Fruit fly (Drosophila melanogaster) whole organism, embryonic: ENCODE measurements around the gene RpS3.

Source experiments
- Asciz ChIP-seq: fragments of 200-800 bp; sonication (Bioruptor generic); optimal IDR thresholded peaks from 2 replicates; lab custom pipeline; 2017; ENCODE audit warnings: missing biosample characterization, mild to moderate bottlenecking, missing genetic modification characterization, missing genetic modification reagents
- Awh ChIP-seq: fragments of 200-800 bp; sonication (Bioruptor generic); IDR thresholded peaks from 2 replicates; pipeline ENCODE4, ENCODE4 v1.3.6; 2022; ENCODE audit warnings: missing biosample characterization, missing genetic modification characterization
- CG10462 ChIP-seq: fragments of 200-800 bp; sonication (Bioruptor generic); optimal IDR thresholded peaks from 2 replicates; lab custom pipeline; 2016; ENCODE audit warnings: missing biosample characterization, missing genetic modification characterization
- CG11093 ChIP-seq: fragments of 200-800 bp; sonication (Bioruptor generic); IDR thresholded peaks from 3 replicates; pipeline ENCODE4 v1.3.6; 2022; ENCODE audit warnings: missing biosample characterization, missing genetic modification characterization
- CG11504 ChIP-seq: fragments of 200-800 bp; sonication (Bioruptor generic); optimal IDR thresholded peaks from 3 replicates; lab custom pipeline; 2019; ENCODE audit warnings: missing biosample characterization, mild to moderate bottlenecking, missing genetic modification characterization, moderate library complexity
- CG12769 ChIP-seq: fragments of 200-800 bp; sonication (Bioruptor generic); optimal IDR thresholded peaks from 2 replicates; lab custom pipeline; 2019; ENCODE audit warnings: missing biosample characterization, mild to moderate bottlenecking, missing genetic modification characterization, moderate library complexity
- CG13123 ChIP-seq: fragments of 200-800 bp; sonication (Bioruptor generic); optimal IDR thresholded peaks from 2 replicates; lab custom pipeline; 2016; ENCODE audit warnings: missing biosample characterization, missing genetic modification characterization
- CG13424 ChIP-seq: fragments of 200-800 bp; sonication (Bioruptor generic); optimal IDR thresholded peaks from 2 replicates; lab custom pipeline; 2019; ENCODE audit warnings: missing biosample characterization, mild to moderate bottlenecking, missing genetic modification characterization, moderate library complexity
- CG13775 ChIP-seq: fragments of 200-800 bp; sonication (Bioruptor generic); optimal IDR thresholded peaks from 3 replicates; lab custom pipeline; 2017; ENCODE audit warnings: missing biosample characterization, mild to moderate bottlenecking, missing genetic modification characterization
- CG14965 ChIP-seq: fragments of 200-800 bp; sonication (Bioruptor generic); optimal IDR thresholded peaks from 2 replicates; lab custom pipeline; 2016; ENCODE audit warnings: missing biosample characterization, missing genetic modification characterization, borderline replicate concordance
- CG15479 ChIP-seq: fragments of 200-800 bp; sonication (Bioruptor generic); optimal IDR thresholded peaks from 3 replicates; lab custom pipeline; 2019; ENCODE audit warnings: missing biosample characterization, mild to moderate bottlenecking, missing genetic modification characterization, moderate library complexity
- CG1603 ChIP-seq: fragments of 200-800 bp; sonication (Bioruptor generic); optimal IDR thresholded peaks from 2 replicates; lab custom pipeline; 2019; ENCODE audit warnings: missing biosample characterization, mild to moderate bottlenecking, missing genetic modification characterization, moderate library complexity
- CG16815 ChIP-seq: fragments of 200-800 bp; sonication (Bioruptor generic); optimal IDR thresholded peaks from 3 replicates; lab custom pipeline; 2017; ENCODE audit warnings: missing biosample characterization, mild to moderate bottlenecking, missing genetic modification characterization
- CG17328 ChIP-seq: fragments of 200-800 bp; sonication (Bioruptor generic); IDR thresholded peaks from 2 replicates; pipeline ENCODE4 v1.3.6; 2022; ENCODE audit warnings: missing biosample characterization, missing genetic modification characterization
- CG2678 ChIP-seq: fragments of 200-800 bp; sonication (Bioruptor generic); optimal IDR thresholded peaks from 3 replicates; lab custom pipeline; 2019; ENCODE audit warnings: missing biosample characterization, mild to moderate bottlenecking, missing genetic modification characterization, moderate library complexity
- CG34422 ChIP-seq: fragments of 200-800 bp; sonication (Bioruptor generic); IDR thresholded peaks from 3 replicates; pipeline ENCODE4 v1.3.6; 2022; ENCODE audit warnings: missing biosample characterization, missing genetic modification characterization
- CG4404 ChIP-seq: fragments of 200-800 bp; sonication (Bioruptor generic); IDR thresholded peaks from 2 replicates; pipeline ENCODE4 v1.3.6; 2022; ENCODE audit warnings: missing biosample characterization, missing genetic modification characterization
- CG5180 ChIP-seq: fragments of 200-800 bp; sonication (Bioruptor generic); optimal IDR thresholded peaks from 3 replicates; lab custom pipeline; 2017; ENCODE audit warnings: missing biosample characterization, missing genetic modification characterization, mild to moderate bottlenecking, moderate library complexity, missing genetic modification reagents
- CG7839 ChIP-seq: fragments of 200-800 bp; sonication (Bioruptor generic); optimal IDR thresholded peaks from 3 replicates; lab custom pipeline; 2018; ENCODE audit warnings: missing biosample characterization, mild to moderate bottlenecking, missing genetic modification characterization, moderate library complexity
- CG9437 ChIP-seq: fragments of 200-800 bp; sonication (Bioruptor generic); optimal IDR thresholded peaks from 2 replicates; lab custom pipeline; 2018; ENCODE audit warnings: missing biosample characterization, mild to moderate bottlenecking, missing genetic modification characterization
- CG9727 ChIP-seq: fragments of 200-800 bp; sonication (Bioruptor generic); optimal IDR thresholded peaks from 3 replicates; lab custom pipeline; 2017; ENCODE audit warnings: missing biosample characterization, mild to moderate bottlenecking, missing genetic modification characterization
- Dek ChIP-seq: fragments of 200-800 bp; sonication (Bioruptor generic); optimal IDR thresholded peaks from 3 replicates; lab custom pipeline; 2019; ENCODE audit warnings: missing biosample characterization, mild to moderate bottlenecking, missing genetic modification characterization, moderate library complexity
- Doc3 ChIP-seq: fragments of 200-800 bp; sonication (Bioruptor generic); IDR thresholded peaks from 3 replicates; pipeline ENCODE4 v1.3.6; 2022; ENCODE audit warnings: missing biosample characterization, missing genetic modification characterization; ENCODE audit not compliant: partially characterized antibody
- E2f2 ChIP-seq: fragments of 200-800 bp; sonication (Bioruptor generic); IDR thresholded peaks from 2 replicates; pipeline ENCODE4 v1.3.6; 2022; ENCODE audit warnings: missing biosample characterization, missing genetic modification characterization
- HLHmδ ChIP-seq: fragments of 200-800 bp; sonication (Bioruptor generic); optimal IDR thresholded peaks from 2 replicates; lab custom pipeline; 2018; ENCODE audit warnings: missing biosample characterization, mild to moderate bottlenecking, missing genetic modification characterization, moderate library complexity
- HmgZ ChIP-seq: fragments of 200-800 bp; sonication (Bioruptor generic); optimal IDR thresholded peaks from 2 replicates; lab custom pipeline; 2018; ENCODE audit warnings: missing biosample characterization, mild to moderate bottlenecking, missing genetic modification characterization
- Hr51 ChIP-seq, 2 experiments: fragments of 200-800 bp; sonication (Bioruptor generic); optimal IDR thresholded peaks; 2 replicates in 1 of 2; 3 replicates in 1 of 2; lab custom pipeline; 2016 to 2018; ENCODE audit warnings: missing biosample characterization in 2 of 2, missing genetic modification characterization in 2 of 2, mild to moderate bottlenecking in 1 of 2, moderate library complexity in 1 of 2
- PHDP ChIP-seq: fragments of 200-800 bp; sonication (Bioruptor generic); optimal IDR thresholded peaks from 3 replicates; lab custom pipeline; 2018; ENCODE audit warnings: missing biosample characterization, mild to moderate bottlenecking, missing genetic modification characterization, moderate library complexity
- Pdp1 ChIP-seq, 2 experiments: fragments of 200-800 bp; sonication (Bioruptor generic); optimal IDR thresholded peaks; 3 replicates each; lab custom pipeline; 2016; ENCODE audit warnings: missing biosample characterization in 2 of 2, missing genetic modification characterization in 2 of 2, mild to moderate bottlenecking in 1 of 2, moderate library complexity in 1 of 2
- Trl ChIP-seq, 3 experiments: fragments of >200 bp in 2 of 3; fragments of 200-800 bp in 1 of 3; sonication (Bioruptor generic) in 1 of 3; optimal IDR thresholded peaks; 2 replicates in 1 of 3; 3 replicates in 2 of 3; lab custom pipeline; 2016 to 2017; ENCODE audit warnings: missing biosample characterization in 1 of 3, missing genetic modification characterization in 1 of 3
- Usf ChIP-seq: fragments of 200-800 bp; sonication (Bioruptor generic); optimal IDR thresholded peaks from 2 replicates; lab custom pipeline; 2017; ENCODE audit warnings: missing genotype, missing biosample characterization, missing genetic modification characterization
- Xrp1 ChIP-seq: fragments of 200-800 bp; sonication (Bioruptor generic); IDR thresholded peaks from 2 replicates; pipeline ENCODE4 v1.3.6; 2022; ENCODE audit warnings: missing biosample characterization, missing genetic modification characterization
- ara ChIP-seq: fragments of 200-800 bp; sonication (Bioruptor generic); IDR thresholded peaks from 2 replicates; pipeline ENCODE4 v1.3.6; 2022; ENCODE audit warnings: missing biosample characterization, missing genetic modification characterization
- bsh ChIP-seq, 2 experiments: fragments of 200-800 bp; sonication (Bioruptor generic); optimal IDR thresholded peaks; 2 replicates each; lab custom pipeline; 2017 to 2018; ENCODE audit warnings: mild to moderate bottlenecking in 2 of 2, missing biosample characterization in 2 of 2, missing genetic modification characterization in 2 of 2, moderate library complexity in 1 of 2
- ci ChIP-seq: fragments of 200-800 bp; sonication (Bioruptor generic); IDR thresholded peaks from 3 replicates; pipeline ENCODE4 v1.3.6; 2022; ENCODE audit warnings: missing biosample characterization, missing genetic modification characterization
- disco-r ChIP-seq: fragments of 200-800 bp; sonication (Bioruptor generic); optimal IDR thresholded peaks from 2 replicates; lab custom pipeline; 2016; ENCODE audit warnings: missing biosample characterization, missing genetic modification characterization
- emc ChIP-seq: fragments of 200-800 bp; sonication (Bioruptor generic); optimal IDR thresholded peaks from 2 replicates; lab custom pipeline; 2016; ENCODE audit warnings: missing biosample characterization, missing genetic modification characterization
- esg ChIP-seq: fragments of 200-800 bp; sonication (Bioruptor generic); conservative IDR thresholded peaks from 2 replicates; pipeline ENCODE4 v1.3.6; 2022; ENCODE audit warnings: missing biosample characterization, missing genetic modification characterization
- gt ChIP-seq: fragments of 200-800 bp; sonication (Bioruptor generic); IDR thresholded peaks from 2 replicates; pipeline ENCODE4 v1.3.6; 2022; ENCODE audit warnings: missing biosample characterization, missing genetic modification characterization
- ind ChIP-seq: fragments of 200-800 bp; sonication (Bioruptor generic); optimal IDR thresholded peaks from 3 replicates; lab custom pipeline; 2016; ENCODE audit warnings: missing biosample characterization, missing genetic modification characterization
- kni ChIP-seq: fragments of 200-800 bp; sonication (Bioruptor generic); optimal IDR thresholded peaks from 3 replicates; lab custom pipeline; 2017; ENCODE audit warnings: mild to moderate bottlenecking, missing biosample characterization, missing genetic modification reagents, missing genetic modification characterization
- mirr ChIP-seq: fragments of 200-800 bp; sonication (Bioruptor generic); optimal IDR thresholded peaks from 3 replicates; lab custom pipeline; 2018; ENCODE audit warnings: missing biosample characterization, mild to moderate bottlenecking, missing genetic modification characterization
- pnt ChIP-seq: fragments of 200-800 bp; sonication (Bioruptor generic); optimal IDR thresholded peaks from 3 replicates; lab custom pipeline; 2016; ENCODE audit warnings: missing biosample characterization, missing genetic modification characterization
- sens ChIP-seq: fragments of 200-800 bp; sonication (Bioruptor generic); peaks from one replicate; lab custom pipeline; 2016; ENCODE audit warnings: missing biosample characterization, missing genetic modification characterization
- sima ChIP-seq: fragments of 200-800 bp; sonication (Bioruptor generic); optimal IDR thresholded peaks from 2 replicates; lab custom pipeline; 2016; ENCODE audit warnings: missing biosample characterization, missing genetic modification characterization
- slbo ChIP-seq: fragments of 200-800 bp; sonication (Bioruptor generic); IDR thresholded peaks from 2 replicates; pipeline ENCODE4 v1.3.6; 2022; ENCODE audit warnings: missing biosample characterization, missing genetic modification characterization
- tin ChIP-seq: fragments of 200-800 bp; sonication (Bioruptor generic); optimal IDR thresholded peaks from 3 replicates; lab custom pipeline; 2016; ENCODE audit warnings: missing biosample characterization, missing genetic modification characterization
- toy ChIP-seq: fragments of 200-800 bp; sonication (Bioruptor generic); IDR thresholded peaks from 2 replicates; pipeline ENCODE4 v1.3.6; 2022; ENCODE audit warnings: missing biosample characterization, missing genetic modification characterization
- usp ChIP-seq: fragments of >200 bp; optimal IDR thresholded peaks from 2 replicates; lab custom pipeline; 2017; ENCODE audit warnings: missing biosample characterization, missing genetic modification characterization
- zf30C ChIP-seq: fragments of 200-800 bp; sonication (Bioruptor generic); optimal IDR thresholded peaks from 3 replicates; lab custom pipeline; 2018; ENCODE audit warnings: missing biosample characterization, mild to moderate bottlenecking, missing genetic modification characterization

RpS3 gene

DNA sequence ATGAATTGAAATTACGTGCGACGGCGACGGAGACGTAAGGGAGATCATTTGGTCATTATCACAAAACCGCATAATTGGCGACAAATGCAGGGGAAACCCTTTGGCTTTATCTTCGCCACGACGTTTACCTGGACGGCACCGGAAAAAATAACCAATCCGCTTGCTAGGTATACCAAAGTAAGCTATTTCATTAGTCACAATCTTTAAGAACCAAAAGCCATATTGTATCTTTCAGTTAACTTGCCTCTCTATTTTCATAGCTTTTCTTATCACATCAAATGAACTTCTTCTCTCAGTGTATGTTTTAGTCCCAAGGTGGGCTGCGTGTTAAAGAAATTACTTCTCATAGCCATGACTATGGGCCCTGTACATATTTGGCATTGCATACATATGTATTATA, 43.0 kb upstream of the RpS3 start (continued):
- no peak for TF ChIP-seq Dek (tag; lab: Kevin White, UChicago)
- TF ChIP-seq ind, result peak; percentile 26
- peak; percentile 46 for TF ChIP-seq esg (GFP tag; lab: Robert Waterston, UW)
- TF ChIP-seq Doc3 (GFP tag; lab: Robert Waterston, UW), result no peak
- 0 out of 2 replicates have a peak, but pooled peaks have one; percentile 19 for TF ChIP-seq Awh (GFP tag; lab: Robert Waterston, UW)
- 0 out of 2 replicates have a peak, but pooled peaks have one; percentile 29 for TF ChIP-seq ara (GFP tag; lab: Robert Waterston, UW)
- no peak for TF ChIP-seq pnt (GFP tag; lab: Kevin White, UChicago)
- no peak for TF ChIP-seq Trl (optimal IDR thresholded peaks at IDR 0.05; lab: Kevin White, UChicago)
- TF ChIP-seq Trl (GFP tag; optimal IDR thresholded peaks at IDR 0.05; lab: Kevin White, UChicago), result peak; percentile 31
- no peak for TF ChIP-seq Usf (GFP tag; lab: Kevin White, UChicago)
- peak; percentile 17 for TF ChIP-seq CG10462
- TF ChIP-seq tin, result no peak
- TF ChIP-seq CG13424 (tag; lab: Kevin White, UChicago), result peak; percentile 9
- TF ChIP-seq CG2678 (tag; lab: Kevin White, UChicago), result peak; percentile 42
- TF ChIP-seq disco-r (GFP tag; lab: Kevin White, UChicago), result no peak
- no peak for TF ChIP-seq sima
- TF ChIP-seq CG7839 (tag; lab: Kevin White, UChicago), result peak; percentile 29
- TF ChIP-seq Xrp1, result peak; percentile 55; the same call in 1 of the 2 replicates
- TF ChIP-seq E2f2 (GFP tag; lab: Robert Waterston, UW), result 0 out of 2 replicates have a peak, but pooled peaks have one; percentile 23
- TF ChIP-seq Hr51 (GFP tag; optimal IDR thresholded peaks at IDR 0.05; lab: Kevin White, UChicago), result peak in 1 of 2 experiments; percentile 26
- peak in 1 of 2 experiments; percentile 30 for TF ChIP-seq bsh (GFP tag; optimal IDR thresholded peaks at IDR 0.05; lab: Kevin White, UChicago)
- peak; percentile 12 for TF ChIP-seq PHDP (tag; lab: Kevin White, UChicago)
- 0 out of 2 replicates have a peak, but pooled peaks have one; percentile 8 for TF ChIP-seq gt
- peak; percentile 29 for TF ChIP-seq CG11504 (tag; lab: Kevin White, UChicago)
- TF ChIP-seq CG34422 (GFP tag; lab: Robert Waterston, UW), result no peak
- TF ChIP-seq CG9437 (GFP tag; lab: Kevin White, UChicago), result peak; percentile 45
- peak; percentile 5 for TF ChIP-seq CG9727 (GFP tag; lab: Kevin White, UChicago)
- TF ChIP-seq ci (GFP tag; lab: Robert Waterston, UW), result peak; percentile 62
- no peak for TF ChIP-seq kni
- TF ChIP-seq CG1603 (tag; lab: Kevin White, UChicago), result peak; percentile 51
- TF ChIP-seq HLHmδ (GFP tag; lab: Kevin White, UChicago), result no peak
- TF ChIP-seq HmgZ (tag; lab: Kevin White, UChicago), result peak; percentile 2
- no peak for TF ChIP-seq emc (GFP tag; lab: Kevin White, UChicago)
- TF ChIP-seq slbo, result peak; percentile 16; the same call in 1 of the 2 replicates
- TF ChIP-seq CG17328 (GFP tag; lab: Robert Waterston, UW), result peak; percentile 38; the same call in 1 of the 2 replicates
- TF ChIP-seq CG16815 (GFP tag; lab: Kevin White, UChicago), result no peak
- TF ChIP-seq toy, result no peak

DNA sequence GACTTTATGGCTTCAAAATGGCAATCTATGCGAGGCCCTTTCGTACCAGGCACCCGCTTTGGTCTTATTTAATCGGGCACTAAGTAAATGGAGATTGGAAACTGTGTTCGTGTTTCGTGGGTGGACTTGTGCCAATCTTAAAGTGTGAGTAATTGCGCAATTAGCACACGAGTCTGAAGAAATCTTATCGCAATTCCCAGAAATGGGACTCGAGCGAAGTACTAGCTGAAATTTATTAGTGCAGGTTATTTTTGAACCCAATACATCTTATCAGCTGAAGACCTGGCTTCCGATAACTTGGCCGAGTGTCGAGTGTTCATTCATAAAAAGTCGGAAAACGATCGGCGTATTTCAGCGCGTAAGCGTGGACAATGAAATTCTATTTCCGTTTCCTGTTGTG, 41.7 kb upstream of the RpS3 start:
- TF ChIP-seq Asciz (no peak), CG15479 (GFP tag; lab: Kevin White, UChicago) (peak; percentile 67), CG13775 (GFP tag; lab: Kevin White, UChicago) (no peak), CG12769 (tag; lab: Kevin White, UChicago) (peak; percentile 19), CG11093 (GFP tag; lab: Robert Waterston, UW) (no peak), CG13123 (no peak), sima (no peak), CG4404 (no peak), CG14965 (GFP tag; lab: Kevin White, UChicago) (no peak), zf30C (no peak), Pdp1 (GFP tag; optimal IDR thresholded peaks at IDR 0.05; lab: Kevin White, UChicago) (peak in 1 of 2 experiments; percentile 75), usp (no peak), Usf (GFP tag; lab: Kevin White, UChicago) (no peak), CG5180 (GFP tag; lab: Kevin White, UChicago) (no peak), mirr (GFP tag; lab: Kevin White, UChicago) (peak; percentile 13), sens (no peak)
